Fruit fly (Drosophila melanogaster) S2 (cell line): ENCODE measurements around the gene TTLL6B.

Experiments
- CG8478 ChIP-seq: fragments of >200 bp; optimal IDR thresholded peaks from 2 replicates; lab custom pipeline; 2018
- CTCF ChIP-seq, 2 experiments: fragments of >200 bp; optimal IDR thresholded peaks; 2 replicates each; lab custom pipeline; 2018

dm6 chr3R:27237980-27238379, 12.8 kb downstream of the TTLL6B start:
- no peak for TF ChIP-seq CG8478 (lab: Kevin White, UChicago)
- no peak for TF ChIP-seq CTCF (optimal IDR thresholded peaks at IDR 0.05; lab: Kevin White, UChicago)
